Fruit fly (Drosophila melanogaster) whole organism, embryonic: Measurements from ENCODE around the gene CG12814.

Experiments used
- Atf6 ChIP-seq: fragments of 200-800 bp; sonication (Bioruptor generic); IDR thresholded peaks from 2 replicates; pipeline ENCODE4 v1.3.6; 2022; ENCODE audit warnings: missing biosample characterization, missing genetic modification characterization
- Awh ChIP-seq: fragments of 200-800 bp; sonication (Bioruptor generic); IDR thresholded peaks from 2 replicates; pipeline ENCODE4, ENCODE4 v1.3.6; 2022; ENCODE audit warnings: missing biosample characterization, missing genetic modification characterization
- B-H2 ChIP-seq: fragments of 200-800 bp; sonication (Bioruptor generic); optimal IDR thresholded peaks from 2 replicates; lab custom pipeline; 2018; ENCODE audit warnings: missing biosample characterization, mild to moderate bottlenecking, missing genetic modification characterization
- C15 ChIP-seq: fragments of 200-800 bp; sonication (Bioruptor generic); IDR thresholded peaks from 3 replicates; pipeline ENCODE4 v1.3.6; 2022; ENCODE audit warnings: missing biosample characterization, missing genetic modification characterization
- CG11085 ChIP-seq: fragments of 200-800 bp; sonication (Bioruptor generic); IDR thresholded peaks from 2 replicates; pipeline ENCODE4 v1.3.6; 2022; ENCODE audit warnings: missing biosample characterization, missing genetic modification characterization
- CG11696 ChIP-seq: fragments of 200-800 bp; sonication (Bioruptor generic); IDR thresholded peaks from 2 replicates; pipeline ENCODE4 v1.3.6; 2022; ENCODE audit warnings: missing biosample characterization, missing genetic modification characterization
- CG13624 ChIP-seq: fragments of 200-800 bp; sonication (Bioruptor generic); optimal IDR thresholded peaks from 2 replicates; lab custom pipeline; 2016; ENCODE audit warnings: missing biosample characterization, missing genetic modification characterization
- CG15601 ChIP-seq: fragments of 200-800 bp; sonication (Bioruptor generic); optimal IDR thresholded peaks from 3 replicates; lab custom pipeline; 2019; ENCODE audit warnings: missing biosample characterization, mild to moderate bottlenecking, missing genetic modification characterization, moderate library complexity
- CG17328 ChIP-seq: fragments of 200-800 bp; sonication (Bioruptor generic); IDR thresholded peaks from 2 replicates; pipeline ENCODE4 v1.3.6; 2022; ENCODE audit warnings: missing biosample characterization, missing genetic modification characterization
- CG17568 ChIP-seq: fragments of 200-800 bp; sonication (Bioruptor generic); optimal IDR thresholded peaks from 2 replicates; lab custom pipeline; 2018; ENCODE audit warnings: missing biosample characterization, mild to moderate bottlenecking, missing genetic modification characterization, moderate library complexity
- CG18011 ChIP-seq: fragments of 200-800 bp; sonication (Bioruptor generic); optimal IDR thresholded peaks from 2 replicates; lab custom pipeline; 2017; ENCODE audit warnings: missing biosample characterization, missing genetic modification characterization, mild to moderate bottlenecking, moderate library complexity, missing genotype
- CG2116 ChIP-seq: fragments of 200-800 bp; sonication (Bioruptor generic); optimal IDR thresholded peaks from 3 replicates; lab custom pipeline; 2018; ENCODE audit warnings: missing biosample characterization, mild to moderate bottlenecking, missing genetic modification characterization
- CG2120 ChIP-seq: fragments of 200-800 bp; sonication (Bioruptor generic); optimal IDR thresholded peaks from 3 replicates; lab custom pipeline; 2016; ENCODE audit warnings: missing biosample characterization, missing genetic modification characterization
- CG31224 ChIP-seq: fragments of 200-800 bp; sonication (Bioruptor generic); IDR thresholded peaks from 2 replicates; pipeline ENCODE4 v1.3.6; 2022; ENCODE audit warnings: missing biosample characterization, missing genetic modification characterization
- CG32532 ChIP-seq: fragments of 200-800 bp; sonication (Bioruptor generic); IDR thresholded peaks from 2 replicates; pipeline ENCODE4 v1.3.6; 2022; ENCODE audit warnings: missing biosample characterization, missing genetic modification characterization
- CG33557 ChIP-seq: fragments of 200-800 bp; sonication (Bioruptor generic); optimal IDR thresholded peaks from 2 replicates; lab custom pipeline; 2019; ENCODE audit warnings: missing biosample characterization, mild to moderate bottlenecking, missing genetic modification characterization, moderate library complexity
- CG3847 ChIP-seq: fragments of 200-800 bp; sonication (Bioruptor generic); IDR thresholded peaks from 2 replicates; pipeline ENCODE4 v1.3.6; 2022; ENCODE audit warnings: missing biosample characterization, missing genetic modification characterization
- CG4854 ChIP-seq: fragments of 200-800 bp; sonication (Bioruptor generic); optimal IDR thresholded peaks from 2 replicates; lab custom pipeline; 2016; ENCODE audit warnings: missing biosample characterization, missing genetic modification characterization, inconsistent platforms
- CG6254 ChIP-seq: fragments of 200-800 bp; sonication (Bioruptor generic); optimal IDR thresholded peaks from 3 replicates; lab custom pipeline; 2017; ENCODE audit warnings: mild to moderate bottlenecking, missing biosample characterization, missing genetic modification reagents, missing genetic modification characterization
- CG7839 ChIP-seq: fragments of 200-800 bp; sonication (Bioruptor generic); optimal IDR thresholded peaks from 3 replicates; lab custom pipeline; 2018; ENCODE audit warnings: missing biosample characterization, mild to moderate bottlenecking, missing genetic modification characterization, moderate library complexity
- CG9932 ChIP-seq: fragments of 200-800 bp; sonication (Bioruptor generic); IDR thresholded peaks from 2 replicates; pipeline ENCODE4 v1.3.6; 2022; ENCODE audit warnings: missing biosample characterization, missing genetic modification characterization
- CHES-1-like ChIP-seq: fragments of 200-800 bp; sonication (Bioruptor generic); optimal IDR thresholded peaks from 2 replicates; lab custom pipeline; 2016; ENCODE audit warnings: missing biosample characterization, missing genetic modification characterization
- Deaf1 ChIP-seq: fragments of 200-800 bp; optimal IDR thresholded peaks from 3 replicates; lab custom pipeline; 2019; ENCODE audit warnings: missing biosample characterization, mild to moderate bottlenecking, missing genetic modification characterization, moderate library complexity
- HHEX ChIP-seq: fragments of 200-800 bp; sonication (Bioruptor generic); optimal IDR thresholded peaks from 3 replicates; lab custom pipeline; 2017; ENCODE audit warnings: missing biosample characterization, mild to moderate bottlenecking, missing genetic modification characterization, missing genetic modification reagents
- HLH3B ChIP-seq: fragments of 200-800 bp; sonication (Bioruptor generic); IDR thresholded peaks from 2 replicates; pipeline ENCODE4 v1.3.6; 2022; ENCODE audit warnings: missing biosample characterization, missing genetic modification characterization
- HLH54F ChIP-seq: fragments of 200-800 bp; sonication (Bioruptor generic); optimal IDR thresholded peaks from 3 replicates; lab custom pipeline; 2016; ENCODE audit warnings: missing biosample characterization, missing genetic modification characterization
- Hand ChIP-seq: fragments of 200-800 bp; sonication (Bioruptor generic); optimal IDR thresholded peaks from 2 replicates; lab custom pipeline; 2017; ENCODE audit warnings: mild to moderate bottlenecking, missing biosample characterization, missing genetic modification reagents, missing genetic modification characterization
- Meics ChIP-seq: fragments of 200-800 bp; sonication (Bioruptor generic); optimal IDR thresholded peaks from 2 replicates; lab custom pipeline; 2017; ENCODE audit warnings: missing biosample characterization, mild to moderate bottlenecking, missing genetic modification characterization
- Mrtf ChIP-seq: fragments of 200-800 bp; sonication (Bioruptor generic); IDR thresholded peaks from 3 replicates; pipeline ENCODE4 v1.3.6; 2022; ENCODE audit warnings: missing biosample characterization, missing genetic modification characterization
- Myb ChIP-seq: fragments of 200-800 bp; sonication (Bioruptor generic); optimal IDR thresholded peaks from 2 replicates; lab custom pipeline; 2016; ENCODE audit warnings: missing biosample characterization, missing genetic modification characterization
- Rfx ChIP-seq: fragments of 200-800 bp; sonication (Bioruptor generic); IDR thresholded peaks from 2 replicates; pipeline ENCODE4 v1.3.6; 2022; ENCODE audit warnings: missing biosample characterization, missing genetic modification characterization
- Tbp ChIP-seq: fragments of >200 bp; optimal IDR thresholded peaks from 2 replicates; lab custom pipeline; 2018; ENCODE audit warnings: missing biosample characterization, missing genetic modification characterization
- Xrp1 ChIP-seq: fragments of 200-800 bp; sonication (Bioruptor generic); IDR thresholded peaks from 2 replicates; pipeline ENCODE4 v1.3.6; 2022; ENCODE audit warnings: missing biosample characterization, missing genetic modification characterization
- az2 ChIP-seq: fragments of 200-800 bp; sonication (Bioruptor generic); optimal IDR thresholded peaks from 3 replicates; lab custom pipeline; 2016; ENCODE audit warnings: missing biosample characterization, missing genetic modification characterization
- corto ChIP-seq: fragments of 200-800 bp; sonication (Bioruptor generic); optimal IDR thresholded peaks from 2 replicates; lab custom pipeline; 2016; ENCODE audit warnings: missing biosample characterization, mild to moderate bottlenecking, missing genetic modification characterization, moderate library complexity
- crc ChIP-seq: fragments of 200-800 bp; sonication (Bioruptor generic); optimal IDR thresholded peaks from 2 replicates; lab custom pipeline; 2016; ENCODE audit warnings: missing biosample characterization, missing genetic modification characterization
- dpn ChIP-seq, 2 experiments: fragments of 200-800 bp; sonication (Bioruptor generic); optimal IDR thresholded peaks; 3 replicates each; lab custom pipeline; 2016; ENCODE audit warnings: missing biosample characterization in 2 of 2, missing genetic modification characterization in 2 of 2
- ewg ChIP-seq: fragments of 200-800 bp; sonication (Bioruptor generic); optimal IDR thresholded peaks from 3 replicates; lab custom pipeline; 2017; ENCODE audit warnings: mild to moderate bottlenecking, missing biosample characterization, missing genetic modification reagents, missing genetic modification characterization
- fu2 ChIP-seq: fragments of 200-800 bp; sonication (Bioruptor generic); optimal IDR thresholded peaks from 2 replicates; lab custom pipeline; 2016; ENCODE audit warnings: missing biosample characterization, missing genetic modification characterization
- ind ChIP-seq: fragments of 200-800 bp; sonication (Bioruptor generic); optimal IDR thresholded peaks from 3 replicates; lab custom pipeline; 2016; ENCODE audit warnings: missing biosample characterization, missing genetic modification characterization
- jumu ChIP-seq: fragments of 200-800 bp; sonication (Bioruptor generic); optimal IDR thresholded peaks from 3 replicates; lab custom pipeline; 2016; ENCODE audit warnings: missing biosample characterization, missing genetic modification characterization
- ken ChIP-seq: fragments of 200-800 bp; sonication (Bioruptor generic); IDR thresholded peaks from 3 replicates; pipeline ENCODE4 v1.3.6; 2022; ENCODE audit warnings: missing biosample characterization, missing genetic modification characterization
- lbe ChIP-seq: fragments of 200-800 bp; sonication (Bioruptor generic); optimal IDR thresholded peaks from 2 replicates; lab custom pipeline; 2016; ENCODE audit warnings: missing biosample characterization, mild to moderate bottlenecking, missing genetic modification characterization
- org-1 ChIP-seq: fragments of 200-800 bp; sonication (Bioruptor generic); optimal IDR thresholded peaks from 2 replicates; lab custom pipeline; 2017; ENCODE audit warnings: missing biosample characterization, missing genetic modification characterization
- pan ChIP-seq, 4 experiments: fragments of >200 bp in 3 of 4; fragments of 200-800 bp in 1 of 4; sonication (Bioruptor generic) in 1 of 4; optimal IDR thresholded peaks in 3 of 4; IDR thresholded peaks in 1 of 4; 2 replicates each; pipeline versions ENCODE4 v1.3.6 to Lab custom; 2017 to 2022; ENCODE audit warnings: missing biosample characterization in 2 of 4, missing genetic modification characterization in 2 of 4, mixed read lengths in 1 of 4
- sc ChIP-seq, 3 experiments: fragments of >200 bp in 2 of 3; fragments of 200-800 bp in 1 of 3; sonication (Bioruptor generic) in 1 of 3; optimal IDR thresholded peaks; 2 replicates in 2 of 3; 3 replicates in 1 of 3; lab custom pipeline; 2017; ENCODE audit warnings: mild to moderate bottlenecking in 1 of 3, missing biosample characterization in 1 of 3, missing genetic modification characterization in 1 of 3, missing genetic modification reagents in 1 of 3
- sens ChIP-seq: fragments of 200-800 bp; sonication (Bioruptor generic); peaks from one replicate; lab custom pipeline; 2016; ENCODE audit warnings: missing biosample characterization, missing genetic modification characterization
- tio ChIP-seq: fragments of 200-800 bp; sonication (Bioruptor generic); optimal IDR thresholded peaks from 2 replicates; lab custom pipeline; 2017; ENCODE audit warnings: missing biosample characterization, missing genetic modification characterization, inconsistent platforms
- zfh1 ChIP-seq: fragments of 200-800 bp; sonication (Bioruptor generic); IDR thresholded peaks from 3 replicates; pipeline ENCODE4 v1.3.6; 2022; ENCODE audit warnings: missing biosample characterization, missing genetic modification characterization

The CG12814 gene

DNA sequence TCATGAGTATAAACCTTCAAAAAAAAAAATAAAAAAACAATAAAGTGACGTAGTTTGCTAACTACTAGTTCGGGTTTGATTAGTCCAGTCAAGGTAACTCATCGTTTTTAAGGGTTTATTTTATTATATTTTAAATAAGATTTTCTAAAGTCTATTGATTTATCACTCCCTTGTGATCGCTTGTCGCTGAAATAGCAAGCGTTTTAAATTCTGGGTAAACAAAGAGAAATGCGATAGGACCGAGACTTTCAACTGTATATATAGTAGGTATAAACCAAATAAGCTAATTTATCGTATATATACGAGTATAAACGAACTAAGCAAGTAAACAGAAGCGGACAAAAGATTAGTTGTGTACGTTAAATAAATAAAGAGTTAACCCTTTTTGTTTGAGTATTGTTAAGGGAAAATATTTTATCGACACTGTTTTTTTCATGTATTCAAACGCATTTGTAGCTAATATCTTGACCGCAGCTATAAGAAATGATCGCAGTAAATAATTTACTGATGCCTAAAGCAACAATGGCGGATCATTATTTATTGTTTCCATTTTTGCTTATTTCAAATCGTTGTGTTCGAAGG is 20.8 kb downstream of the CG12814 start (continued):
- TF ChIP-seq CG9932 (GFP tag; lab: Robert Waterston, UW): peak; percentile 62
- peak; percentile 6 for TF ChIP-seq lbe
- TF ChIP-seq dpn (GFP tag; optimal IDR thresholded peaks at IDR 0.05; lab: Kevin White, UChicago): peak in 1 of 2 experiments; percentile 39
- TF ChIP-seq Deaf1 (tag; lab: Kevin White, UChicago): no peak
- peak; percentile 14 for TF ChIP-seq CG18011 (GFP tag; lab: Kevin White, UChicago)
- 0 out of 3 replicates have a peak, but pooled peaks have one; percentile 49 for TF ChIP-seq zfh1 (GFP tag; lab: Robert Waterston, UW)
- TF ChIP-seq CG4854 (GFP tag; lab: Kevin White, UChicago): peak; percentile 16
- peak; percentile 22 for TF ChIP-seq HLH54F (GFP tag; lab: Kevin White, UChicago)
- TF ChIP-seq CG2120 (GFP tag; lab: Kevin White, UChicago): peak; percentile 70
- peak; percentile 10 for TF ChIP-seq Hand
- TF ChIP-seq CG11696 (GFP tag; lab: Robert Waterston, UW): peak; percentile 71
- TF ChIP-seq ind (GFP tag; lab: Kevin White, UChicago): peak; percentile 23
- TF ChIP-seq sens: peak; percentile 87
- peak; percentile 12 for TF ChIP-seq HHEX (GFP tag; lab: Kevin White, UChicago)
- peak; percentile 52 for TF ChIP-seq crc (GFP tag; lab: Kevin White, UChicago)
- 0 out of 2 replicates have a peak, but pooled peaks have one; percentile 22 for TF ChIP-seq HLH3B (GFP tag; lab: Robert Waterston, UW)
- TF ChIP-seq CHES-1-like (GFP tag; lab: Kevin White, UChicago): peak; percentile 4
- peak; percentile 34 for TF ChIP-seq Meics (GFP tag; lab: Kevin White, UChicago)
- TF ChIP-seq CG7839 (tag; lab: Kevin White, UChicago): peak; percentile 36
- TF ChIP-seq C15 (GFP tag; lab: Robert Waterston, UW): no peak
- TF ChIP-seq CG17328 (GFP tag; lab: Robert Waterston, UW): peak; percentile 18; the same call in 1 of the 2 replicates
- TF ChIP-seq Rfx (GFP tag; lab: Robert Waterston, UW): peak; percentile 48; the same call in 1 of the 2 replicates
- TF ChIP-seq az2 (GFP tag; lab: Kevin White, UChicago): peak; percentile 26
- peak; percentile 25 for TF ChIP-seq B-H2 (GFP tag; lab: Kevin White, UChicago)
- TF ChIP-seq Awh (GFP tag; lab: Robert Waterston, UW): 0 out of 2 replicates have a peak, but pooled peaks have one; percentile 7
- TF ChIP-seq Tbp (GFP tag; lab: Kevin White, UChicago): no peak
- TF ChIP-seq CG17568 (GFP tag; lab: Kevin White, UChicago): peak; percentile 20
- TF ChIP-seq CG6254: peak; percentile 55
- peak; percentile 44; the same call in 1 of the 2 replicates for TF ChIP-seq CG31224
- no peak for TF ChIP-seq pan (optimal IDR thresholded peaks at IDR 0.05; lab: Kevin White, UChicago)
- peak in 1 of 2 experiments; percentile 35 for TF ChIP-seq pan (GFP tag; optimal IDR thresholded peaks at IDR 0.05 in 1 of 2, IDR thresholded peaks at IDR 0.05 in 1 of 2)
- peak; percentile 3 for TF ChIP-seq corto (GFP tag; lab: Kevin White, UChicago)
- peak; percentile 10 for TF ChIP-seq CG2116
- peak; percentile 13 for TF ChIP-seq ewg
- peak; percentile 27 for TF ChIP-seq Myb
- no peak for TF ChIP-seq Mrtf (GFP tag; lab: Robert Waterston, UW)
- TF ChIP-seq tio (GFP tag; lab: Kevin White, UChicago): peak; percentile 44
- peak; percentile 57 for TF ChIP-seq Atf6 (GFP tag; lab: Robert Waterston, UW)
- TF ChIP-seq fu2: peak; percentile 19
- peak; percentile 46 for TF ChIP-seq CG13624
- TF ChIP-seq org-1 (GFP tag; lab: Kevin White, UChicago): peak; percentile 5
- 0 out of 3 replicates have a peak, but pooled peaks have one; percentile 19 for TF ChIP-seq ken (GFP tag; lab: Robert Waterston, UW)
- peak; percentile 61 for TF ChIP-seq CG15601 (tag; lab: Kevin White, UChicago)
- no peak for TF ChIP-seq sc (optimal IDR thresholded peaks at IDR 0.05; lab: Kevin White, UChicago)
- peak; percentile 4 for TF ChIP-seq sc (GFP tag; optimal IDR thresholded peaks at IDR 0.05; lab: Kevin White, UChicago)
- no peak for TF ChIP-seq CG3847
- peak; percentile 37 for TF ChIP-seq CG32532 (GFP tag; lab: Robert Waterston, UW)
- peak; percentile 57; the same call in 1 of the 2 replicates for TF ChIP-seq Xrp1 (GFP tag; lab: Robert Waterston, UW)
- TF ChIP-seq CG11085: peak; percentile 34; the same call in 1 of the 2 replicates
- TF ChIP-seq jumu (GFP tag; lab: Kevin White, UChicago): peak; percentile 7
- peak; percentile 47 for TF ChIP-seq CG33557
